Fruit fly (Drosophila melanogaster) whole organism: ENCODE results near the gene BHD.

ENCODE experiments used
- CG8478 ChIP-seq: fragments of >200 bp; optimal IDR thresholded peaks from 2 replicates; lab custom pipeline; 2018; ENCODE audit warnings: inconsistent platforms
- Dll ChIP-seq: fragments of >200 bp; optimal IDR thresholded peaks from 2 replicates; lab custom pipeline; 2017
- EcR ChIP-seq, 2 experiments: fragments of >200 bp; optimal IDR thresholded peaks; 2 replicates each; lab custom pipeline; 2017; ENCODE audit warnings: missing biosample characterization in 2 of 2, missing genetic modification characterization in 2 of 2, missing genetic modification reagents in 2 of 2
- pan ChIP-seq: fragments of >200 bp; optimal IDR thresholded peaks from 2 replicates; lab custom pipeline; 2017
- psq ChIP-seq: fragments of >200 bp; optimal IDR thresholded peaks from 2 replicates; lab custom pipeline; 2017
- usp ChIP-seq: fragments of >200 bp; optimal IDR thresholded peaks from 2 replicates; lab custom pipeline; 2017; ENCODE audit warnings: missing biosample characterization, missing genetic modification characterization, mixed read lengths

Gene BHD

dm6 chr3L:7238072-7238759, at the start of gene BHD, which contains the start of gene CG14829:
BHD (plus strand) TSS chr3L:7238542.
CG14829 (minus strand) TSS chr3L:7238122.
- no peak for TF ChIP-seq usp (GFP tag; lab: Kevin White, UChicago)
- TF ChIP-seq EcR (GFP tag; optimal IDR thresholded peaks at IDR 0.05; lab: Kevin White, UChicago) = no peak
- no peak for TF ChIP-seq Dll (lab: Kevin White, UChicago)
- TF ChIP-seq psq (lab: Kevin White, UChicago) = no peak
- no peak for TF ChIP-seq pan (lab: Kevin White, UChicago)
- TF ChIP-seq CG8478 (lab: Kevin White, UChicago) = no peak

- no peak for TF ChIP-seq EcR (GFP tag; optimal IDR thresholded peaks at IDR 0.05; lab: Kevin White, UChicago)
- no peak for TF ChIP-seq CG8478 (lab: Kevin White, UChicago)
- no peak for TF ChIP-seq pan (lab: Kevin White, UChicago)
- no peak for TF ChIP-seq usp (GFP tag; lab: Kevin White, UChicago)
- TF ChIP-seq psq (lab: Kevin White, UChicago) = no peak
- TF ChIP-seq Dll (lab: Kevin White, UChicago) = no peak
These were observed 48.6 kb upstream of the BHD start, which contains the start of gene Dscam2 for dm6 chr3L:7189668-7190200. Dscam2 (minus strand) TSS chr3L:7189931.

- no peak for TF ChIP-seq EcR (GFP tag; optimal IDR thresholded peaks at IDR 0.05; lab: Kevin White, UChicago)
- no peak for TF ChIP-seq Dll (lab: Kevin White, UChicago)
- no peak for TF ChIP-seq psq (lab: Kevin White, UChicago)
- TF ChIP-seq pan (lab: Kevin White, UChicago) = no peak
- no peak for TF ChIP-seq CG8478 (lab: Kevin White, UChicago)
These were observed 47.8 kb upstream of the BHD start for dm6 chr3L:7190497-7190896.

dm6 chr3L:7191218-7191617, 47.1 kb upstream of the BHD start:
- TF ChIP-seq pan (lab: Kevin White, UChicago) (no peak), psq (lab: Kevin White, UChicago) (no peak), Dll (lab: Kevin White, UChicago) (no peak), EcR (GFP tag; optimal IDR thresholded peaks at IDR 0.05; lab: Kevin White, UChicago) (no peak), usp (GFP tag; lab: Kevin White, UChicago) (no peak), CG8478 (lab: Kevin White, UChicago) (no peak)

- no peak for TF ChIP-seq pan (lab: Kevin White, UChicago)
These were observed 4.1 kb upstream of the BHD start, which contains the start of gene CG14826 for dm6 chr3L:7234212-7234611. CG14826 (plus strand) TSS chr3L:7234512.

dm6 chr3L:7241217-7241859, 3.0 kb downstream of the BHD start, which contains the start of the genes RpL18 and Neos:
RpL18 (minus strand) TSS chr3L:7241351.
Neos (plus strand) TSS chr3L:7241628.
- TF ChIP-seq EcR (GFP tag; optimal IDR thresholded peaks at IDR 0.05; lab: Kevin White, UChicago) = no peak
- no peak for TF ChIP-seq psq (lab: Kevin White, UChicago)
- TF ChIP-seq pan (lab: Kevin White, UChicago) = no peak
- no peak for TF ChIP-seq Dll (lab: Kevin White, UChicago)
- TF ChIP-seq CG8478 (lab: Kevin White, UChicago) = no peak
- no peak for TF ChIP-seq usp (GFP tag; lab: Kevin White, UChicago)

- TF ChIP-seq CG8478 (lab: Kevin White, UChicago) = no peak
- TF ChIP-seq usp (GFP tag; lab: Kevin White, UChicago) = no peak
- no peak for TF ChIP-seq Dll (lab: Kevin White, UChicago)
- TF ChIP-seq EcR (GFP tag; optimal IDR thresholded peaks at IDR 0.05; lab: Kevin White, UChicago) = no peak
- no peak for TF ChIP-seq psq (lab: Kevin White, UChicago)
- no peak for TF ChIP-seq pan (lab: Kevin White, UChicago)
These were observed 5.6 kb downstream of the BHD start, which contains the start of the genes mRpL50 and mei-P22 for dm6 chr3L:7243775-7244438. mRpL50 (minus strand) TSS chr3L:7243933. mei-P22 (plus strand) TSS chr3L:7244388.

dm6 chr3L:7249167-7249566, 10.8 kb downstream of the BHD start, which contains the start of gene Cdc27:
Cdc27 (minus strand) TSS chr3L:7249340.
- TF ChIP-seq CG8478 (lab: Kevin White, UChicago) (no peak), pan (lab: Kevin White, UChicago) (no peak), Dll (lab: Kevin White, UChicago) (no peak), usp (GFP tag; lab: Kevin White, UChicago) (no peak), EcR (GFP tag; optimal IDR thresholded peaks at IDR 0.05; lab: Kevin White, UChicago) (no peak), psq (lab: Kevin White, UChicago) (no peak)

dm6 chr3L:7250469-7250868, 12.1 kb downstream of the BHD start, which contains the start of gene MED4:
MED4 (minus strand) TSS chr3L:7250527.
- no peak for TF ChIP-seq psq (lab: Kevin White, UChicago)
- no peak for TF ChIP-seq usp (GFP tag; lab: Kevin White, UChicago)
- no peak for TF ChIP-seq CG8478 (lab: Kevin White, UChicago)
- no peak for TF ChIP-seq pan (lab: Kevin White, UChicago)
- TF ChIP-seq EcR (GFP tag; optimal IDR thresholded peaks at IDR 0.05; lab: Kevin White, UChicago) = no peak
- TF ChIP-seq Dll (lab: Kevin White, UChicago) = no peak

dm6 chr3L:7254724-7255123, 16.4 kb downstream of the BHD start:
- TF ChIP-seq usp (GFP tag; lab: Kevin White, UChicago) (no peak), Dll (lab: Kevin White, UChicago) (no peak), EcR (GFP tag; optimal IDR thresholded peaks at IDR 0.05; lab: Kevin White, UChicago) (no peak), CG8478 (lab: Kevin White, UChicago) (no peak), pan (lab: Kevin White, UChicago) (no peak), psq (lab: Kevin White, UChicago) (no peak)
